Worm (Caenorhabditis elegans) whole organism, L4 larva: ENCODE results near the gene D1005.10.

Source experiments
- D1046.2 ChIP-seq: fragments of 200-800 bp; sonication (Bioruptor generic); IDR thresholded peaks from 2 replicates; pipeline ENCODE4 v1.3.6; 2022; ENCODE audit warnings: missing genetic modification characterization, missing compliant biosample characterization
- F10B5.3 ChIP-seq: sonication (generic microtip); optimal IDR thresholded peaks from 2 replicates; lab custom pipeline; 2016; ENCODE audit warnings: mild to moderate bottlenecking, missing genetic modification characterization, missing compliant biosample characterization
- F26F4.8 ChIP-seq: fragments of 200-800 bp; sonication (Bioruptor generic); conservative IDR thresholded peaks from 2 replicates; pipeline ENCODE4 v1.3.6; 2022; ENCODE audit warnings: missing genetic modification characterization, missing compliant biosample characterization
- F44E2.7 ChIP-seq: fragments of 200-800 bp; sonication (Bioruptor generic); IDR thresholded peaks from 2 replicates; pipeline ENCODE4 v2.1.2; 2022; ENCODE audit warnings: missing genetic modification characterization, missing compliant biosample characterization
- R02D3.7 ChIP-seq: fragments of 150-350 bp; sonication (generic microtip); optimal IDR thresholded peaks from 3 replicates; lab custom pipeline; 2014; ENCODE audit warnings: missing biosample characterization, missing genetic modification characterization
- T20F7.1 ChIP-seq: fragments of 200-800 bp; sonication (Bioruptor generic); optimal IDR thresholded peaks from 2 replicates; lab custom pipeline; 2018; ENCODE audit warnings: mild to moderate bottlenecking, missing genetic modification characterization, missing compliant biosample characterization
- T26A8.4 ChIP-seq: fragments of 200-800 bp; sonication (Bioruptor generic); IDR thresholded peaks from 2 replicates; pipeline ENCODE4 v1.3.6; 2022; ENCODE audit warnings: missing genetic modification characterization, missing compliant biosample characterization
- Y105C5A.15 ChIP-seq: fragments of 200-800 bp; sonication (Bioruptor generic); IDR thresholded peaks from 2 replicates; pipeline ENCODE4 v1.3.6; 2022; ENCODE audit warnings: missing genetic modification characterization, missing compliant biosample characterization
- ZK546.5 ChIP-seq, 2 experiments: sonication (generic microtip); optimal IDR thresholded peaks; 2 replicates each; lab custom pipeline; 2017; ENCODE audit warnings: missing biosample characterization in 2 of 2, missing genetic modification characterization in 2 of 2
- aha-1 ChIP-seq: fragments of 150-350 bp; peaks from one replicate; lab custom pipeline; 2014; ENCODE audit warnings: missing biosample characterization, missing genetic modification characterization
- ama-1 ChIP-seq: fragments of 150-350 bp; optimal IDR thresholded peaks from 2 replicates; lab custom pipeline; 2014; ENCODE audit warnings: inconsistent platforms, mixed read lengths
- attf-4 ChIP-seq: sonication (generic microtip); optimal IDR thresholded peaks from 3 replicates; lab custom pipeline; 2017; ENCODE audit warnings: missing biosample characterization, missing genetic modification characterization
- ceh-82 ChIP-seq: sonication (generic microtip); optimal IDR thresholded peaks from 2 replicates; lab custom pipeline; 2017; ENCODE audit warnings: missing biosample characterization, missing genetic modification characterization
- ces-1 ChIP-seq: fragments of 150-350 bp; sonication (generic microtip); optimal IDR thresholded peaks from 4 replicates; lab custom pipeline; 2014; ENCODE audit warnings: missing biosample characterization, missing genetic modification reagents, missing genetic modification characterization
- daf-16 ChIP-seq, 3 experiments: sonication (generic microtip); optimal IDR thresholded peaks; 2 replicates each; lab custom pipeline; 2016 to 2017; ENCODE audit warnings: missing genetic modification characterization in 3 of 3, missing genetic modification reagents in 3 of 3, mild to moderate bottlenecking in 2 of 3, missing compliant biosample characterization in 2 of 3, missing biosample characterization in 1 of 3, moderate library complexity in 1 of 3
- daf-19 ChIP-seq: fragments of 200-800 bp; sonication (Bioruptor generic); conservative IDR thresholded peaks from 2 replicates; pipeline ENCODE4 v1.3.6; 2022; ENCODE audit warnings: missing genetic modification characterization, missing compliant biosample characterization
- dpl-1 ChIP-seq: fragments of 150-350 bp; optimal IDR thresholded peaks from 2 replicates; lab custom pipeline; 2014; ENCODE audit warnings: missing biosample characterization, missing genetic modification reagents, missing genetic modification characterization
- duxl-1 ChIP-seq: sonication (generic microtip); optimal IDR thresholded peaks from 2 replicates; lab custom pipeline; 2016; ENCODE audit warnings: mild to moderate bottlenecking, missing genetic modification characterization, moderate library complexity, missing compliant biosample characterization; ENCODE audit not compliant: poor library complexity
- egl-43 ChIP-seq: fragments of 200-800 bp; sonication (Bioruptor generic); IDR thresholded peaks from 2 replicates; pipeline ENCODE4 v1.3.6; 2022; ENCODE audit warnings: missing genetic modification reagents, missing genetic modification characterization, missing compliant biosample characterization
- fos-1 ChIP-seq: fragments of 150-350 bp; optimal IDR thresholded peaks from 2 replicates; lab custom pipeline; 2014; ENCODE audit warnings: missing biosample characterization, missing genetic modification characterization
- hif-1 ChIP-seq, 2 experiments: sonication (generic microtip); optimal IDR thresholded peaks; 2 replicates each; lab custom pipeline; 2016 to 2017; ENCODE audit warnings: missing compliant biosample characterization in 2 of 2, missing genetic modification characterization in 2 of 2, missing genetic modification reagents in 2 of 2, missing genotype in 2 of 2, mild to moderate bottlenecking in 1 of 2
- hlh-11 ChIP-seq: fragments of 200-800 bp; sonication (Bioruptor generic); optimal IDR thresholded peaks from 2 replicates; lab custom pipeline; 2018; ENCODE audit warnings: mild to moderate bottlenecking, missing genetic modification characterization, missing compliant biosample characterization
- lin-1 ChIP-seq: fragments of 200-800 bp; sonication (Bioruptor generic); IDR thresholded peaks from 2 replicates; pipeline ENCODE4 v1.3.6; 2022; ENCODE audit warnings: missing genetic modification reagents, missing genetic modification characterization, missing compliant biosample characterization
- lin-13 ChIP-seq: fragments of 150-350 bp; optimal IDR thresholded peaks from 2 replicates; lab custom pipeline; 2014; ENCODE audit warnings: missing biosample characterization, missing genetic modification reagents, missing genetic modification characterization
- lin-15B ChIP-seq: fragments of 150-350 bp; sonication (generic microtip); optimal IDR thresholded peaks from 3 replicates; lab custom pipeline; 2014; ENCODE audit warnings: missing biosample characterization, missing genetic modification characterization
- lin-38 ChIP-seq: fragments of 200-800 bp; sonication (Bioruptor generic); IDR thresholded peaks from 2 replicates; pipeline ENCODE4 v1.3.6; 2022; ENCODE audit warnings: missing genetic modification reagents, missing genetic modification characterization, missing compliant biosample characterization
- lin-39 ChIP-seq: fragments of 150-350 bp; optimal IDR thresholded peaks from 2 replicates; lab custom pipeline; 2014; ENCODE audit warnings: missing biosample characterization, missing genetic modification reagents, missing genetic modification characterization
- lir-3 ChIP-seq: sonication (generic microtip); optimal IDR thresholded peaks from 2 replicates; lab custom pipeline; 2016; ENCODE audit warnings: mild to moderate bottlenecking, missing genetic modification characterization, missing compliant biosample characterization
- lsy-2 ChIP-seq, 2 experiments: fragments of 150-350 bp in 1 of 2; sonication (generic microtip) in 1 of 2; optimal IDR thresholded peaks; 2 replicates each; lab custom pipeline; 2014 to 2017; ENCODE audit warnings: missing biosample characterization in 2 of 2, missing genetic modification characterization in 2 of 2
- madf-5 ChIP-seq, 2 experiments: fragments of 200-800 bp; sonication (Bioruptor generic); IDR thresholded peaks; 2 replicates each; pipeline ENCODE4 v1.3.6; 2022; ENCODE audit warnings: missing compliant biosample characterization in 2 of 2, missing genetic modification characterization in 2 of 2
- madf-9 ChIP-seq: fragments of 200-800 bp; sonication (Bioruptor generic); conservative IDR thresholded peaks from 2 replicates; pipeline ENCODE4 v1.3.6; 2022; ENCODE audit warnings: missing genetic modification reagents, missing genetic modification characterization, missing compliant biosample characterization
- mdt-29 ChIP-seq: fragments of 200-800 bp; sonication (Bioruptor generic); IDR thresholded peaks from 2 replicates; pipeline ENCODE4 v1.3.6; 2022; ENCODE audit warnings: missing genetic modification reagents, missing genetic modification characterization, missing compliant biosample characterization
- mxl-2 ChIP-seq: fragments of 200-800 bp; sonication (Bioruptor generic); conservative IDR thresholded peaks from 2 replicates; pipeline ENCODE4 v1.3.6; 2022; ENCODE audit warnings: missing genetic modification reagents, missing genetic modification characterization, missing compliant biosample characterization
- mxl-3 ChIP-seq: fragments of 200-800 bp; sonication (Bioruptor generic); optimal IDR thresholded peaks from 2 replicates; lab custom pipeline; 2018; ENCODE audit warnings: mild to moderate bottlenecking, missing genetic modification characterization, missing compliant biosample characterization
- nhr-111 ChIP-seq: fragments of 200-800 bp; sonication (Bioruptor generic); optimal IDR thresholded peaks from 2 replicates; lab custom pipeline; 2018; ENCODE audit warnings: mild to moderate bottlenecking, missing genetic modification characterization, missing compliant biosample characterization
- nhr-25 ChIP-seq: sonication (generic microtip); optimal IDR thresholded peaks from 2 replicates; lab custom pipeline; 2017; ENCODE audit warnings: missing genetic modification characterization, mild to moderate bottlenecking, missing compliant biosample characterization, antibody characterized with exemption, moderate library complexity, borderline replicate concordance; ENCODE audit not compliant: insufficient read depth
- nhr-48 ChIP-seq: sonication (generic microtip); optimal IDR thresholded peaks from 2 replicates; lab custom pipeline; 2016; ENCODE audit warnings: mild to moderate bottlenecking, missing genetic modification characterization, missing compliant biosample characterization
- nhr-76 ChIP-seq: fragments of 150-350 bp; optimal IDR thresholded peaks from 2 replicates; lab custom pipeline; 2014; ENCODE audit warnings: missing biosample characterization, missing genetic modification characterization
- nhr-77 ChIP-seq: fragments of 150-350 bp; optimal IDR thresholded peaks from 2 replicates; lab custom pipeline; 2014; ENCODE audit warnings: missing biosample characterization, missing genetic modification characterization
- php-3 ChIP-seq: fragments of 200-800 bp; sonication (Bioruptor generic); IDR thresholded peaks from 2 replicates; pipeline ENCODE4 v1.3.6; 2022; ENCODE audit warnings: missing genetic modification reagents, missing genetic modification characterization, missing compliant biosample characterization
- pqm-1 ChIP-seq: sonication (generic microtip); optimal IDR thresholded peaks from 2 replicates; lab custom pipeline; 2017; ENCODE audit warnings: missing biosample characterization, missing genetic modification characterization
- rbr-2 ChIP-seq: sonication (generic microtip); optimal IDR thresholded peaks from 2 replicates; lab custom pipeline; 2016; ENCODE audit warnings: missing genotype, missing genetic modification characterization, missing compliant biosample characterization
- saeg-2 ChIP-seq: fragments of 200-800 bp; sonication (Bioruptor generic); IDR thresholded peaks from 2 replicates; pipeline ENCODE4 v1.3.6; 2022; ENCODE audit warnings: missing genetic modification reagents, missing genetic modification characterization, missing compliant biosample characterization
- snpc-1.2 ChIP-seq: fragments of 200-800 bp; sonication (Bioruptor generic); IDR thresholded peaks from 2 replicates; pipeline ENCODE4 v1.3.6; 2022; ENCODE audit warnings: missing genetic modification reagents, missing genetic modification characterization, missing compliant biosample characterization
- snpc-4 ChIP-seq: fragments of 150-350 bp; optimal IDR thresholded peaks from 2 replicates; lab custom pipeline; 2014; ENCODE audit warnings: missing biosample characterization, missing genetic modification characterization
- vab-7 ChIP-seq: fragments of 200-800 bp; sonication (Bioruptor generic); IDR thresholded peaks from 2 replicates; pipeline ENCODE4 v1.3.6; 2022; ENCODE audit warnings: missing genetic modification reagents, missing genetic modification characterization, missing compliant biosample characterization
- zag-1 ChIP-seq: fragments of 150-350 bp; optimal IDR thresholded peaks from 2 replicates; lab custom pipeline; 2014; ENCODE audit warnings: missing biosample characterization, missing genetic modification characterization
- zfp-2 ChIP-seq: sonication (generic microtip); optimal IDR thresholded peaks from 2 replicates; lab custom pipeline; 2016; ENCODE audit warnings: mild to moderate bottlenecking, missing genetic modification characterization, missing compliant biosample characterization
- zip-2 ChIP-seq: fragments of 150-350 bp; optimal IDR thresholded peaks from 2 replicates; lab custom pipeline; 2014; ENCODE audit warnings: missing biosample characterization, missing genetic modification characterization
- ztf-11 ChIP-seq: fragments of 150-350 bp; optimal IDR thresholded peaks from 2 replicates; lab custom pipeline; 2014; ENCODE audit warnings: missing biosample characterization, missing genetic modification characterization
- ztf-7 ChIP-seq: fragments of 150-350 bp; optimal IDR thresholded peaks from 2 replicates; lab custom pipeline; 2014; ENCODE audit warnings: missing biosample characterization, missing genetic modification characterization

Gene D1005.10

ce11 chrX:1446593-1447141 lies 39.3 kb downstream of the D1005.10 start, which contains the start of gene zfp-3 (continued):
- TF ChIP-seq snpc-1.2 (GFP tag; lab: Robert Waterston, UW), result no peak
- TF ChIP-seq mdt-29 (GFP tag; lab: Robert Waterston, UW), result peak; percentile 76
- TF ChIP-seq egl-43, result peak; percentile 81
- no peak for TF ChIP-seq pqm-1 (tag; lab: Kevin White, UChicago)
- TF ChIP-seq zag-1, result peak; percentile 58
- TF ChIP-seq aha-1 (tag; lab: Kevin White, UChicago), result peak; percentile 100
- TF ChIP-seq F10B5.3 (tag; lab: Kevin White, UChicago), result peak; percentile 71
- peak; percentile 88 for TF ChIP-seq nhr-77
- no peak for TF ChIP-seq snpc-4
- TF ChIP-seq lin-15B, result no peak
- TF ChIP-seq T26A8.4, result peak; percentile 87
- peak; percentile 83 for TF ChIP-seq ztf-7 (tag; lab: Kevin White, UChicago)
- peak in 1 of 2 experiments; percentile 59 for TF ChIP-seq ZK546.5 (tag; optimal IDR thresholded peaks at IDR 0.05; lab: Kevin White, UChicago)
- TF ChIP-seq nhr-111 (GFP tag; lab: Kevin White, UChicago), result no peak
- TF ChIP-seq lsy-2 (tag; optimal IDR thresholded peaks at IDR 0.05; lab: Kevin White, UChicago), result peak; percentile 81 to 93
- peak; percentile 72 for TF ChIP-seq dpl-1 (GFP tag; lab: Kevin White, UChicago)
- TF ChIP-seq T20F7.1 (GFP tag; lab: Kevin White, UChicago), result no peak
- TF ChIP-seq nhr-76, result no peak
- peak; percentile 87 for TF ChIP-seq nhr-25 (tag; lab: Kevin White, UChicago)
- TF ChIP-seq Y105C5A.15 (GFP tag; lab: Robert Waterston, UW), result 0 out of 2 replicates have a peak, but pooled peaks have one; percentile 31
- TF ChIP-seq zfp-2 (tag; lab: Kevin White, UChicago), result peak; percentile 65
- no peak for TF ChIP-seq F26F4.8 (GFP tag; lab: Robert Waterston, UW)
- TF ChIP-seq mxl-3 (GFP tag; lab: Kevin White, UChicago), result peak; percentile 90
- peak; percentile 52 to 95 for TF ChIP-seq hif-1 (tag; optimal IDR thresholded peaks at IDR 0.05; lab: Kevin White, UChicago)
- no peak for TF ChIP-seq R02D3.7 (tag; lab: Kevin White, UChicago)
- no peak for TF ChIP-seq F44E2.7 (GFP tag; lab: Robert Waterston, UW)
- TF ChIP-seq madf-5 (GFP tag; IDR thresholded peaks at IDR 0.05; lab: Robert Waterston, UW), result no peak
- TF ChIP-seq ceh-82 (tag; lab: Kevin White, UChicago), result no peak
- TF ChIP-seq daf-19 (GFP tag; lab: Robert Waterston, UW), result 0 out of 2 replicates have a peak, but pooled peaks have one; percentile 60
- TF ChIP-seq nhr-48 (tag; lab: Kevin White, UChicago), result peak; percentile 85
- TF ChIP-seq zip-2, result no peak
- 0 out of 2 replicates have a peak, but pooled peaks have one; percentile 44 for TF ChIP-seq php-3 (GFP tag; lab: Robert Waterston, UW)
- TF ChIP-seq duxl-1 (tag; lab: Kevin White, UChicago), result peak; percentile 87
- peak; percentile 2 for TF ChIP-seq ces-1
- peak; percentile 62 to 79 for TF ChIP-seq daf-16 (GFP tag; optimal IDR thresholded peaks at IDR 0.05; lab: Kevin White, UChicago)
- TF ChIP-seq daf-16 (tag; optimal IDR thresholded peaks at IDR 0.05; lab: Kevin White, UChicago), result peak; percentile 88
- TF ChIP-seq lir-3 (tag; lab: Kevin White, UChicago), result peak; percentile 45
- TF ChIP-seq lin-39 (tag; lab: Kevin White, UChicago), result no peak
- peak; percentile 74; the same call in 1 of the 2 replicates for TF ChIP-seq saeg-2 (GFP tag; lab: Robert Waterston, UW)
- peak; percentile 43; the same call in 1 of the 2 replicates for TF ChIP-seq vab-7
- peak; percentile 25 for TF ChIP-seq fos-1 (tag; lab: Kevin White, UChicago)
- TF ChIP-seq mxl-2 (GFP tag; lab: Robert Waterston, UW), result no peak
- TF ChIP-seq lin-1, result peak; percentile 81
- peak; percentile 7 for TF ChIP-seq ama-1 (lab: Kevin White, UChicago)
- peak; percentile 81 for TF ChIP-seq madf-9 (GFP tag; lab: Robert Waterston, UW)
- no peak for TF ChIP-seq D1046.2 (GFP tag; lab: Robert Waterston, UW)
- peak; percentile 78 for TF ChIP-seq lin-38
- TF ChIP-seq hlh-11 (tag; lab: Kevin White, UChicago), result peak; percentile 99
- peak; percentile 67 for TF ChIP-seq lin-13 (GFP tag; lab: Kevin White, UChicago)
- peak; percentile 95 for TF ChIP-seq rbr-2
- TF ChIP-seq attf-4, result no peak
- no peak for TF ChIP-seq ztf-11 (tag; lab: Kevin White, UChicago)
